Fruit fly (Drosophila melanogaster): Measurements from ENCODE around the gene nbs.

dm6 chr3L:9713383-9713827 is 9.6 kb downstream of the nbs start, which contains the start of gene SH3PX1:
- no peak for TF ChIP-seq CG8478 (optimal IDR thresholded peaks at IDR 0.05)
- TF ChIP-seq pan (optimal IDR thresholded peaks at IDR 0.05): no peak
- TF ChIP-seq EcR (GFP tag; optimal IDR thresholded peaks at IDR 0.05): no peak
- no peak for TF ChIP-seq usp (GFP tag; optimal IDR thresholded peaks at IDR 0.05)
